Fruit fly (Drosophila melanogaster) whole organism, prepupa: ENCODE measurements around the gene CG14036.

Experiments used
- Blimp-1 ChIP-seq: fragments of 200-800 bp; sonication (Bioruptor generic); optimal IDR thresholded peaks from 3 replicates; lab custom pipeline; 2017; ENCODE audit warnings: missing biosample characterization, missing genetic modification characterization, mild to moderate bottlenecking, moderate library complexity, missing genetic modification reagents
- CG10631 ChIP-seq: fragments of 200-800 bp; sonication (Bioruptor generic); optimal IDR thresholded peaks from 2 replicates; lab custom pipeline; 2016; ENCODE audit warnings: missing biosample characterization, missing genetic modification characterization
- CG10669 ChIP-seq: fragments of 200-800 bp; sonication (Bioruptor generic); optimal IDR thresholded peaks from 3 replicates; lab custom pipeline; 2018; ENCODE audit warnings: missing biosample characterization, mild to moderate bottlenecking, missing genetic modification characterization, moderate library complexity
- CG11294 ChIP-seq: fragments of 200-800 bp; sonication (Bioruptor generic); IDR thresholded peaks from 2 replicates; pipeline ENCODE4 v1.3.6; 2022; ENCODE audit warnings: missing biosample characterization, missing genetic modification characterization
- CG11762 ChIP-seq: fragments of 200-800 bp; sonication (Bioruptor generic); optimal IDR thresholded peaks from 3 replicates; lab custom pipeline; 2016; ENCODE audit warnings: missing biosample characterization, missing genetic modification characterization; ENCODE audit not compliant: insufficient read depth
- CG15336 ChIP-seq: fragments of 200-800 bp; sonication (Bioruptor generic); IDR thresholded peaks from 2 replicates; pipeline ENCODE4 v1.3.6; 2022; ENCODE audit warnings: missing biosample characterization, missing genetic modification characterization
- CG1621 ChIP-seq: fragments of 200-800 bp; sonication (Bioruptor generic); optimal IDR thresholded peaks from 3 replicates; lab custom pipeline; 2018; ENCODE audit warnings: missing biosample characterization, mild to moderate bottlenecking, missing genetic modification characterization
- CG16779 ChIP-seq: fragments of 200-800 bp; sonication (Bioruptor generic); optimal IDR thresholded peaks from 3 replicates; lab custom pipeline; 2017; ENCODE audit warnings: missing biosample characterization, mild to moderate bottlenecking, missing genetic modification characterization
- CG3032 ChIP-seq: fragments of 200-800 bp; optimal IDR thresholded peaks from 2 replicates; lab custom pipeline; 2019; ENCODE audit warnings: missing biosample characterization, mild to moderate bottlenecking, missing genetic modification characterization, moderate library complexity
- CG31627 ChIP-seq: fragments of 200-800 bp; sonication (Bioruptor generic); optimal IDR thresholded peaks from 3 replicates; lab custom pipeline; 2016; ENCODE audit warnings: missing biosample characterization, missing genetic modification characterization
- CG32006 ChIP-seq: fragments of 200-800 bp; sonication (Bioruptor generic); optimal IDR thresholded peaks from 3 replicates; lab custom pipeline; 2017; ENCODE audit warnings: missing biosample characterization, mild to moderate bottlenecking, missing genetic modification characterization
- CG34406 ChIP-seq: fragments of 200-800 bp; sonication (Bioruptor generic); optimal IDR thresholded peaks from 3 replicates; lab custom pipeline; 2016; ENCODE audit warnings: missing biosample characterization, missing genetic modification characterization
- CG3919 ChIP-seq: fragments of 200-800 bp; sonication (Bioruptor generic); optimal IDR thresholded peaks from 3 replicates; lab custom pipeline; 2016; ENCODE audit warnings: missing biosample characterization, missing genetic modification characterization
- CG6163 ChIP-seq: fragments of 200-800 bp; sonication (Bioruptor generic); IDR thresholded peaks from 3 replicates; pipeline ENCODE4 v1.3.6; 2022; ENCODE audit warnings: missing biosample characterization, missing genetic modification characterization
- CG6792 ChIP-seq: fragments of 200-800 bp; sonication (Bioruptor generic); optimal IDR thresholded peaks from 3 replicates; lab custom pipeline; 2016; ENCODE audit warnings: missing biosample characterization, missing genetic modification characterization
- CG6808 ChIP-seq: fragments of 200-800 bp; sonication (Bioruptor generic); optimal IDR thresholded peaks from 3 replicates; lab custom pipeline; 2017; ENCODE audit warnings: missing biosample characterization, missing genetic modification characterization, mild to moderate bottlenecking, moderate library complexity, missing genetic modification reagents
- CG6854 ChIP-seq: fragments of 200-800 bp; sonication (Bioruptor generic); optimal IDR thresholded peaks from 2 replicates; lab custom pipeline; 2017; ENCODE audit warnings: missing biosample characterization, mild to moderate bottlenecking, missing genetic modification characterization
- CG7368 ChIP-seq: fragments of 200-800 bp; sonication (Bioruptor generic); optimal IDR thresholded peaks from 3 replicates; lab custom pipeline; 2016; ENCODE audit warnings: missing biosample characterization, missing genetic modification characterization
- CG8119 ChIP-seq: fragments of 200-800 bp; sonication (Bioruptor generic); IDR thresholded peaks from 3 replicates; pipeline ENCODE4 v1.3.6; 2022; ENCODE audit warnings: missing biosample characterization, missing genetic modification characterization
- CG8319 ChIP-seq: fragments of 200-800 bp; sonication (Bioruptor generic); optimal IDR thresholded peaks from 3 replicates; lab custom pipeline; 2016; ENCODE audit warnings: missing biosample characterization, missing genetic modification characterization
- CG8632 ChIP-seq: fragments of 200-800 bp; sonication (Bioruptor generic); optimal IDR thresholded peaks from 3 replicates; lab custom pipeline; 2016; ENCODE audit warnings: missing biosample characterization, missing genetic modification characterization
- CG9139 ChIP-seq: fragments of 200-800 bp; sonication (Bioruptor generic); optimal IDR thresholded peaks from 3 replicates; lab custom pipeline; 2017; ENCODE audit warnings: missing biosample characterization, mild to moderate bottlenecking, missing genetic modification characterization
- Eip75B ChIP-seq: fragments of 200-800 bp; sonication (Bioruptor generic); optimal IDR thresholded peaks from 3 replicates; lab custom pipeline; 2016; ENCODE audit warnings: missing biosample characterization, missing genetic modification characterization
- Eip78C ChIP-seq: fragments of 200-800 bp; sonication (Bioruptor generic); peaks from one replicate; lab custom pipeline; 2016; ENCODE audit warnings: missing biosample characterization, missing genetic modification characterization
- Hr38 ChIP-seq: sonication (Bioruptor generic); optimal IDR thresholded peaks from 2 replicates; lab custom pipeline; 2016; ENCODE audit warnings: missing biosample characterization, missing genetic modification characterization
- Hr39 ChIP-seq: fragments of 200-800 bp; sonication (Bioruptor generic); optimal IDR thresholded peaks from 2 replicates; lab custom pipeline; 2016; ENCODE audit warnings: missing biosample characterization, missing genetic modification characterization
- Lpt ChIP-seq: fragments of 200-800 bp; sonication (Bioruptor generic); optimal IDR thresholded peaks from 3 replicates; lab custom pipeline; 2016; ENCODE audit warnings: missing biosample characterization, missing genetic modification characterization
- Met ChIP-seq: fragments of 200-800 bp; sonication (Bioruptor generic); optimal IDR thresholded peaks from 3 replicates; lab custom pipeline; 2016; ENCODE audit warnings: missing biosample characterization, missing genetic modification characterization
- OdsH ChIP-seq: fragments of 200-800 bp; sonication (Bioruptor generic); optimal IDR thresholded peaks from 3 replicates; lab custom pipeline; 2016; ENCODE audit warnings: missing biosample characterization, missing genetic modification characterization
- Sox102F ChIP-seq: fragments of 200-800 bp; sonication (Bioruptor generic); optimal IDR thresholded peaks from 2 replicates; lab custom pipeline; 2016; ENCODE audit warnings: missing biosample characterization, mild to moderate bottlenecking, missing genetic modification characterization
- Sox14 ChIP-seq: fragments of 200-800 bp; sonication (Bioruptor generic); optimal IDR thresholded peaks from 3 replicates; lab custom pipeline; 2016; ENCODE audit warnings: missing biosample characterization, missing genetic modification characterization
- Sox15 ChIP-seq: fragments of 200-800 bp; sonication (Bioruptor generic); optimal IDR thresholded peaks from 3 replicates; lab custom pipeline; 2016; ENCODE audit warnings: missing biosample characterization, missing genetic modification characterization
- achi ChIP-seq: fragments of 200-800 bp; sonication (Bioruptor generic); optimal IDR thresholded peaks from 3 replicates; lab custom pipeline; 2016; ENCODE audit warnings: missing biosample characterization, missing genetic modification characterization
- acj6 ChIP-seq: fragments of 200-800 bp; sonication (Bioruptor generic); optimal IDR thresholded peaks from 3 replicates; lab custom pipeline; 2016; ENCODE audit warnings: missing biosample characterization, missing genetic modification characterization
- cyc ChIP-seq: fragments of 200-800 bp; sonication (Bioruptor generic); optimal IDR thresholded peaks from 3 replicates; lab custom pipeline; 2016; ENCODE audit warnings: missing biosample characterization, missing genetic modification characterization
- dac ChIP-seq: fragments of 200-800 bp; sonication (Bioruptor generic); optimal IDR thresholded peaks from 2 replicates; lab custom pipeline; 2017; ENCODE audit warnings: missing biosample characterization, mild to moderate bottlenecking, missing genetic modification characterization
- dsx ChIP-seq: fragments of 200-800 bp; optimal IDR thresholded peaks from 3 replicates; lab custom pipeline; 2019; ENCODE audit warnings: missing biosample characterization, mild to moderate bottlenecking, missing genetic modification characterization, moderate library complexity; ENCODE audit not compliant: poor library complexity, severe bottlenecking
- esn ChIP-seq: fragments of 200-800 bp; sonication (Bioruptor generic); optimal IDR thresholded peaks from 2 replicates; lab custom pipeline; 2016; ENCODE audit warnings: missing biosample characterization, mild to moderate bottlenecking, missing genetic modification characterization, moderate library complexity
- fd59A ChIP-seq: fragments of 200-800 bp; sonication (Bioruptor generic); optimal IDR thresholded peaks from 2 replicates; lab custom pipeline; 2017; ENCODE audit warnings: missing biosample characterization, mild to moderate bottlenecking, missing genetic modification characterization, missing genetic modification reagents
- fd85E ChIP-seq: fragments of 200-800 bp; sonication (Bioruptor generic); optimal IDR thresholded peaks from 3 replicates; lab custom pipeline; 2016; ENCODE audit warnings: missing biosample characterization, missing genetic modification characterization
- fkh ChIP-seq: fragments of 200-800 bp; sonication (Bioruptor generic); optimal IDR thresholded peaks from 3 replicates; lab custom pipeline; 2017; ENCODE audit warnings: missing biosample characterization, mild to moderate bottlenecking, missing genetic modification characterization, moderate library complexity
- lz ChIP-seq: fragments of 200-800 bp; sonication (Bioruptor generic); optimal IDR thresholded peaks from 3 replicates; lab custom pipeline; 2016; ENCODE audit warnings: missing biosample characterization, missing genetic modification characterization
- net ChIP-seq: fragments of 200-800 bp; sonication (Bioruptor generic); optimal IDR thresholded peaks from 3 replicates; lab custom pipeline; 2016; ENCODE audit warnings: missing biosample characterization, missing genetic modification characterization
- pdm3 ChIP-seq: fragments of 200-800 bp; sonication (Bioruptor generic); optimal IDR thresholded peaks from 3 replicates; lab custom pipeline; 2016; ENCODE audit warnings: missing biosample characterization, missing genetic modification characterization
- salr ChIP-seq, 2 experiments: fragments of 200-800 bp; sonication (Bioruptor generic); optimal IDR thresholded peaks; 3 replicates each; lab custom pipeline; 2016 to 2018; ENCODE audit warnings: missing biosample characterization in 2 of 2, missing genetic modification characterization in 2 of 2, mild to moderate bottlenecking in 1 of 2
- spab ChIP-seq: fragments of 200-800 bp; sonication (Bioruptor generic); optimal IDR thresholded peaks from 2 replicates; lab custom pipeline; 2017; ENCODE audit warnings: missing biosample characterization, mild to moderate bottlenecking, missing genetic modification characterization, missing genetic modification reagents
- ss ChIP-seq, 2 experiments: fragments of 200-800 bp; sonication (Bioruptor generic); optimal IDR thresholded peaks; 2 replicates in 1 of 2; 3 replicates in 1 of 2; lab custom pipeline; 2017 to 2018; ENCODE audit warnings: mild to moderate bottlenecking in 2 of 2, missing biosample characterization in 2 of 2, missing genetic modification characterization in 2 of 2, moderate library complexity in 1 of 2
- topi ChIP-seq: fragments of 200-800 bp; sonication (Bioruptor generic); optimal IDR thresholded peaks from 3 replicates; lab custom pipeline; 2016; ENCODE audit warnings: missing biosample characterization, missing genetic modification characterization
- vri ChIP-seq: fragments of 200-800 bp; sonication (Bioruptor generic); optimal IDR thresholded peaks from 3 replicates; lab custom pipeline; 2016; ENCODE audit warnings: missing biosample characterization, mild to moderate bottlenecking, missing genetic modification characterization

The CG14036 gene

dm6 chr2L:5070797-5071579, 16.2 kb upstream of the CG14036 start, which contains the start of gene RpL37A:
Gene RpL37A (plus strand): TSS chr2L:5070957.
- TF ChIP-seq fkh (peak; percentile 71), achi (peak; percentile 53), CG3032 (tag; lab: Kevin White, UChicago) (peak; percentile 62), CG34406 (peak; percentile 68), CG10631 (no peak), net (GFP tag; lab: Kevin White, UChicago) (peak; percentile 79), Blimp-1 (GFP tag; lab: Kevin White, UChicago) (peak; percentile 54), ss (GFP tag; optimal IDR thresholded peaks at IDR 0.05; lab: Kevin White, UChicago) (peak; percentile 59 to 81), Hr38 (GFP tag; lab: Kevin White, UChicago) (no peak), CG31627 (GFP tag; lab: Kevin White, UChicago) (peak; percentile 61), CG9139 (peak; percentile 70), CG16779 (tag; lab: Kevin White, UChicago) (peak; percentile 69), acj6 (GFP tag; lab: Kevin White, UChicago) (peak; percentile 53), CG11294 (GFP tag; lab: Robert Waterston, UW) (peak; percentile 7; the same call in 1 of the 2 replicates), esn (peak; percentile 73), Hr39 (GFP tag; lab: Kevin White, UChicago) (peak; percentile 60), Sox102F (GFP tag; lab: Kevin White, UChicago) (peak; percentile 75), dac (GFP tag; lab: Kevin White, UChicago) (no peak), CG15336 (GFP tag; lab: Robert Waterston, UW) (no peak), topi (GFP tag; lab: Kevin White, UChicago) (peak; percentile 82), CG32006 (no peak), CG10669 (GFP tag; lab: Kevin White, UChicago) (peak; percentile 99), spab (GFP tag; lab: Kevin White, UChicago) (no peak), CG3919 (GFP tag; lab: Kevin White, UChicago) (peak; percentile 84), Sox15 (GFP tag; lab: Kevin White, UChicago) (no peak), salr (GFP tag; optimal IDR thresholded peaks at IDR 0.05; lab: Kevin White, UChicago) (peak in 1 of 2 experiments; percentile 47), lz (peak; percentile 52), CG1621 (tag; lab: Kevin White, UChicago) (no peak), CG11762 (GFP tag; lab: Kevin White, UChicago) (no peak), dsx (no peak), CG8119 (GFP tag; lab: Robert Waterston, UW) (peak; percentile 16; the same call in 1 of the 3 replicates), OdsH (peak; percentile 40), Sox14 (GFP tag; lab: Kevin White, UChicago) (peak; percentile 33), Met (peak; percentile 68), cyc (GFP tag; lab: Kevin White, UChicago) (peak; percentile 71), CG6854 (peak; percentile 94), Eip78C (GFP tag; lab: Kevin White, UChicago) (peak; percentile 92), pdm3 (no peak), Eip75B (GFP tag; lab: Kevin White, UChicago) (peak; percentile 66), CG6808 (GFP tag; lab: Kevin White, UChicago) (peak; percentile 56), CG8319 (GFP tag; lab: Kevin White, UChicago) (peak; percentile 42), vri (peak; percentile 56), fd85E (GFP tag; lab: Kevin White, UChicago) (peak; percentile 75), CG6792 (GFP tag; lab: Kevin White, UChicago) (peak; percentile 49), Lpt (GFP tag; lab: Kevin White, UChicago) (no peak), fd59A (GFP tag; lab: Kevin White, UChicago) (peak; percentile 33), CG8632 (GFP tag; lab: Kevin White, UChicago) (peak; percentile 27), CG6163 (GFP tag; lab: Robert Waterston, UW) (peak; percentile 85), CG7368 (GFP tag; lab: Kevin White, UChicago) (peak; percentile 46)
- TF ChIP-seq, all 60 proteins: peak for 37
